Worm (Caenorhabditis elegans) whole organism, late embryonic: ENCODE data around the gene txbp-3.

Experiments used
- F13H6.1 ChIP-seq: sonication (generic microtip); optimal IDR thresholded peaks from 2 replicates; lab custom pipeline; 2016; ENCODE audit warnings: missing genetic modification characterization, missing compliant biosample characterization
- ceh-14 ChIP-seq: sonication (generic microtip); optimal IDR thresholded peaks from 2 replicates; lab custom pipeline; 2016; ENCODE audit warnings: missing genotype, missing genetic modification characterization, missing compliant biosample characterization
- fkh-10 ChIP-seq: fragments of 150-350 bp; optimal IDR thresholded peaks from 2 replicates; lab custom pipeline; 2014; ENCODE audit warnings: missing biosample characterization, missing genetic modification reagents, missing genetic modification characterization
- hlh-15 ChIP-seq: sonication (generic microtip); optimal IDR thresholded peaks from 2 replicates; lab custom pipeline; 2016; ENCODE audit warnings: missing genetic modification characterization, missing compliant biosample characterization
- madf-2 ChIP-seq: sonication (generic microtip); optimal IDR thresholded peaks from 2 replicates; lab custom pipeline; 2017; ENCODE audit warnings: missing genetic modification characterization, missing compliant biosample characterization
- nhr-11 ChIP-seq: fragments of 150-350 bp; optimal IDR thresholded peaks from 2 replicates; lab custom pipeline; 2014; ENCODE audit warnings: missing biosample characterization, missing genetic modification characterization
- nhr-232 ChIP-seq: sonication (generic microtip); optimal IDR thresholded peaks from 2 replicates; lab custom pipeline; 2016; ENCODE audit warnings: missing genetic modification characterization, missing compliant biosample characterization
- unc-3 ChIP-seq, 2 experiments: fragments of 200-800 bp in 1 of 2; sonication (Bioruptor generic) in 1 of 2; sonication (generic microtip) in 1 of 2; conservative IDR thresholded peaks in 1 of 2; optimal IDR thresholded peaks in 1 of 2; 2 replicates each; pipeline versions ENCODE4 v1.3.6 to Lab custom; 2016 to 2022; ENCODE audit warnings: missing compliant biosample characterization in 2 of 2, missing genetic modification characterization in 2 of 2, missing genetic modification reagents in 1 of 2

ce11 chrIII:5047175-5047574, at the start of gene txbp-3:
- no peak for TF ChIP-seq F13H6.1 (tag; lab: Kevin White, UChicago)
- no peak for TF ChIP-seq fkh-10 (GFP tag; lab: Kevin White, UChicago)
- TF ChIP-seq nhr-11, result no peak
- TF ChIP-seq hlh-15 (tag; lab: Kevin White, UChicago), result no peak
- TF ChIP-seq madf-2 (tag; lab: Kevin White, UChicago), result no peak
- no peak for TF ChIP-seq unc-3 (GFP tag; conservative IDR thresholded peaks at IDR 0.05; lab: Robert Waterston, UW)
- TF ChIP-seq unc-3 (tag; optimal IDR thresholded peaks at IDR 0.05; lab: Kevin White, UChicago), result no peak
- no peak for TF ChIP-seq nhr-232 (tag; lab: Kevin White, UChicago)
- no peak for TF ChIP-seq ceh-14 (tag; lab: Kevin White, UChicago)
